Worm (Caenorhabditis elegans) whole organism, L3 larva: Measurements from ENCODE around the gene cam-1.

Source experiments
- elt-2 ChIP-seq: sonication (generic microtip); optimal IDR thresholded peaks from 2 replicates; lab custom pipeline; 2016; ENCODE audit warnings: missing genetic modification reagents, mild to moderate bottlenecking, missing genetic modification characterization, missing compliant biosample characterization
- lin-15B ChIP-seq: fragments of 150-350 bp; optimal IDR thresholded peaks from 2 replicates; lab custom pipeline; 2014; ENCODE audit warnings: missing biosample characterization, missing genetic modification characterization
- snpc-4 ChIP-seq: fragments of 150-350 bp; optimal IDR thresholded peaks from 2 replicates; lab custom pipeline; 2014; ENCODE audit warnings: missing biosample characterization, missing genetic modification characterization
- unc-62 ChIP-seq: fragments of 150-350 bp; sonication (generic microtip); optimal IDR thresholded peaks from 4 replicates; lab custom pipeline; 2014; ENCODE audit warnings: missing biosample characterization, missing genetic modification reagents, missing genetic modification characterization

ce11 chrII:9274734-9275133 is 35.4 kb downstream of the cam-1 start:
- no peak for TF ChIP-seq snpc-4 (tag; lab: Kevin White, UChicago)
- TF ChIP-seq lin-15B: no peak
- TF ChIP-seq unc-62 (GFP tag; lab: Kevin White, UChicago): no peak
- no peak for TF ChIP-seq elt-2 (tag; lab: Kevin White, UChicago)
